Worm (Caenorhabditis elegans): ENCODE results near the gene F55A11.7.

DNA sequence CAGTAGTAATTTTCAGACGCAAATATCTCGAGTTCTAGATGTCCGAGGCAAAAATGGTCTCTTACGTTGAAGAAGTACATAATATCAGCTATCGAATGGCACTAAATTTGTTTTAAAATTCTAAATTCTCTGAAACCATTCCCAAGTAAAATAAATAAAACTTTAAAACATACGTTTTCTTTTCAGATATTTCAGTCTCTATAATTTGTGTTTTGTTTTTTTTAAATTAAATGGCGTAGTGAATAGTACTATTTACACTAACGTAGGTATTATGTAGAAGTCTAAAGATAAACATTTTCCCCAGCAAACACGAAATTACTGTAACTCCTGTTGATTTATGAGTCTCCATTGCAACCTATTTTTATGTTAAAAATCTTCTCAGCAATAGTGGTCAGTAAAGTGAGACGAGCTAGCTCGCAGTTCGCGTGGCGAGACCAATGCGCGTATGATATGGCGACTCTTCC, 30.1 kb upstream of the F55A11.7 start:
- TF ChIP-seq fkh-3 (tag; optimal IDR thresholded peaks at IDR 0.05), result no peak
- no peak for TF ChIP-seq atf-7 (tag; optimal IDR thresholded peaks at IDR 0.05)
- no peak for TF ChIP-seq gei-17 (GFP tag; optimal IDR thresholded peaks at IDR 0.05)
- TF ChIP-seq nhr-80 (tag; optimal IDR thresholded peaks at IDR 0.05), result no peak
- TF ChIP-seq snpc-3.4 (tag; optimal IDR thresholded peaks at IDR 0.05), result no peak
- TF ChIP-seq dpl-1 (GFP tag; optimal IDR thresholded peaks at IDR 0.05), result no peak
